Worm (Caenorhabditis elegans) whole organism, L4/young adult: ENCODE measurements around the gene gcy-18.

ENCODE experiments used
- W03F9.2 ChIP-seq: fragments of 150-350 bp; optimal IDR thresholded peaks from 2 replicates; lab custom pipeline; 2014; ENCODE audit warnings: missing biosample characterization, missing genetic modification characterization
- dao-5 ChIP-seq: sonication (generic microtip); optimal IDR thresholded peaks from 2 replicates; lab custom pipeline; 2016; ENCODE audit warnings: missing genotype, missing genetic modification characterization, moderate library complexity, missing compliant biosample characterization
- him-1 ChIP-seq: sonication (generic microtip); optimal IDR thresholded peaks from 2 replicates; lab custom pipeline; 2016; ENCODE audit warnings: missing genotype, missing genetic modification reagents, missing genetic modification characterization, missing compliant biosample characterization

gcy-18 gene

DNA sequence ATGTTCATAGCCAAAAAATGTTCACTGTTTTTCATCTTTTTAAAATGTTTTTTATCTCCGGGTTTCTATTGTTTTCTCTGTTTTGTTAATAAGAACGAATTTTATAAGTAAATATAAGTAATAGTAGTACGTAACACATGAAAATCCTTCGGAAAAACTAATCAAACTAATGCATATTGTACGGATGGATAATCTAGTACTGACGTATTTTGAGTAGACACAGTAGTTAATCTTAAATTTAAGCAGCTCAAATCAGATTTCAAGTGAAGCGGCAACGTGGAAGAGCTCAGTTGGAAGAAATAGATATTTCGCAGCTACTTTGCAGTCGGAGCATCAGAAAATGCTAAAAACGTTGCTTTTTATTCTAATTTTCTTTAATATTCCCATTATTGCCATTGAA lies at the start of gene gcy-18:
TSS of gene gcy-18 (plus strand) at position 301 of the 400 bp plus-strand sequence.
- TF ChIP-seq W03F9.2 (no peak), dao-5 (tag; lab: Kevin White, UChicago) (no peak), him-1 (tag; lab: Kevin White, UChicago) (no peak)

DNA sequence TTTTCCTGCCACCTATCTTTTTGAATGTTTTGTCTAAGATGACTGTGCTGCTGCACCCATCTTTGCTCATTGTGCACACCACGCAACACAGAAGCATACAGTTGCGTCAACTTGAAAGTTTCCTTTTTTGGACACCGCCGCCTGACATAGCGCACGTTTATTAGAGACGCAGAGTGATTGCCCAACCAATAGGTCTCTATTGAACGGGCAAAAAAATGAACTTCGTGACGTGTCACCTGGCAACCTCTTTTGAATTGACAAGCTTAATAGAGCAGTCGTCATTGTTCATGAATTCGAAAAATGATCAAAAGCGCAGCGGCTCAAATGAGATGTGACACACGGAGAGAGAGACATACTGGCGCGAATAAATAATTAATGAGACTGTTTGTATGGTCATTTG lies 48.3 kb upstream of the gcy-18 start:
- TF ChIP-seq him-1 (tag; lab: Kevin White, UChicago): no peak

DNA sequence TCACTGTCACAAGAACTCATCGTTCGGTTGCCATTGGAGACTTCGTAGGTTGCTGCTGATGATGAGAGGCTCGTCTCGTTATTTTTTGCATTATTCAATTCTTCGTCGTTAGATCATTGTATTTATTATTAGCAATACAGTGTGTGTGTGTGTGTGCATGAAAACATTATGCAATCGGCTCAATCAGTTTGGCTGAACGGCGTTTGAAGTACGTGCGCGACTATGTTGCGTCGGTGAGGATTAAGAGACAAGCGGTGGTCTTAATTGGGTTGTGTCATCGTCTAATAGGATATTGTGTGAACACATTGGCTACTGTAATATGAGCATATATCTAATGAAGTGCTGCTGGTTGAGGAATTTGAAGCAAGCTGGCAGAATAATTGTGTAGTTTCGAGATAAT lies 46.1 kb upstream of the gcy-18 start:
- TF ChIP-seq W03F9.2 (no peak), dao-5 (tag; lab: Kevin White, UChicago) (no peak), him-1 (tag; lab: Kevin White, UChicago) (no peak)

DNA sequence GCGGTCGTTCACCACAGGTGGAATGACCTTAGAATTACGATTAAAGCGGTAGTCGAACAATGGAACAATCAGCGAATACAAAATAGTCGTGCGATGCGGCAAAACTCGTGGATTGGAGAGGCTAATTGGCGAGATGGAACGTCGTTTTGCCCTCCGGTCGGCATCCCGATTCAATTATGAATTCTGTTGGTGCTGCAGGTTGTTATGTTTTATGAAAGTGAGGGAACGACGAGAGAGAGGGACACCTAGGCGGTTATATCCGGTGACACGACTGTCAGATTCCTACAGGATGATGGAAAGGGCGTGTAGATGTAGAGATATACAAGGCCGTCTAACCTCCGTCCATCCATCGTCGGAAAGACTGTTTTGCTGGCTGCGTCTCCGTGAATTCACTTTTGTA lies 43.3 kb upstream of the gcy-18 start:
- TF ChIP-seq W03F9.2 (no peak), dao-5 (tag; lab: Kevin White, UChicago) (no peak), him-1 (tag; lab: Kevin White, UChicago) (no peak)

DNA sequence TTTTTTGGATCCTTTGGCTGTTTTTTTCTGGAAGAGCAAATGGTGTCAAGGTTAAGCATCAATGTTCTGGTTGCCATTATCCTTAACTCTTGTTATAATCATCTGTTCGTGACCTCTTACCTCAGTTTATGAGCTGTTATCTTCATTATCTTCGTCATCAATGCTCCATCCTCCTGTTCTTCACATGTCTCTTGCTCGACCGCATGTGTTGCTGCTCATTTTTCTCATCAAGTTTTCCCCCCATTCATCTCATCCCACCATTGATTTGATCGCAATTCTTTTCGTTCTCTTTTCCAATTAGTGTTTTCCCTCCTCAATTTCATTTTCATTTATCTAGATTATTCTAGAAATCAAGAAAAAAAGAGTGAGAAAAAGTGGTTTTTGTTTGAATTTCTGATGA lies 42.4 kb upstream of the gcy-18 start:
- TF ChIP-seq him-1 (tag; lab: Kevin White, UChicago) (no peak), W03F9.2 (no peak), dao-5 (tag; lab: Kevin White, UChicago) (no peak)

DNA sequence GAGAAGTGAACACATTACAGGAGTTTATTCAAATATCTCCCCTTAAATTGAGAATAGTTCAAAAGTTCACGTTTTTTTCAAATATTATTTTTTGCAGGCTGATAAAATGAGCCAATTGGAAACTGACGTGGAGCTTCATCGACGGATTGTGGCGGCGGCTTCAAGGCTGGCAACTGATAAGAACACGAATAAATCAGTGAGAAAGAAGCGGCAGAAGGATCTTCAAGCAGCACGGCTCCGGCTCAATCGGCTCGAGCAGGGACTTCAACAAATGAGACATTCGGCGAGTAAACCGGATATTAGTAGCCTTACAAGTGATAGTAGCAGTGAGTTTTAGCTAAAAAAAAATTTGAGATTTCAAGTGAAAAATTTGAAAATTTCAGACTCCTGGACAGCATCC lies 34.6 kb upstream of the gcy-18 start, which contains the start of gene M02B1.4:
TSS of gene M02B1.4 (minus strand) at position 9 of the 400 bp plus-strand sequence.
- TF ChIP-seq W03F9.2 (no peak), him-1 (tag; lab: Kevin White, UChicago) (no peak), dao-5 (tag; lab: Kevin White, UChicago) (no peak)

DNA sequence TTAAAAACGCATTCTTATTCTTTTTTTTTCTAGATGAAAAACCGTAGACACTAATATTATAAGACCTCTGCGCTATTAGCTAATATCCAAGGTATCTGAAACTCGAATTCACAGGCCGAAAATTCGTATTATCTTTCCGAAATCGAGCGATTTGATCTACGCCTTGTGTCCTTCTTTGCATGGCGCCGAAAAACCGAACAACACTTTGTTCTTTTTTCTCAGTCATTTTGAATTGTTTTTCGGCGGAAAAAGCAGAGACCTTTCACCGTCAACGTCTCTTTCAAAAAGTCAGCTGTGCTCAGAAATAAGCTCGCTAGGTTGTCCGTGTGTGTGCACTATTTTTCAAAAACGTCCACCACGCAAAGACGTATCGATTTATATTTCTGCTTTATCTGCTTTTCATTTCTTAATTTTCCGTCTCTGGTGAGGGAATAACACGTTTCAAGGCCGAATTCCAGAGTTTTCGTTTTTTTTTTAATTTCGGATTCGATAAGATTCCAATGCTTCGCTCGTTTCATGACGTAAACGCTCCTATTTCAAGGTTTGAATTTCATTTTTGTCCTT lies 29.0 kb upstream of the gcy-18 start:
- TF ChIP-seq dao-5 (tag; lab: Kevin White, UChicago): no peak
- TF ChIP-seq W03F9.2: no peak
- TF ChIP-seq him-1 (tag; lab: Kevin White, UChicago): no peak

DNA sequence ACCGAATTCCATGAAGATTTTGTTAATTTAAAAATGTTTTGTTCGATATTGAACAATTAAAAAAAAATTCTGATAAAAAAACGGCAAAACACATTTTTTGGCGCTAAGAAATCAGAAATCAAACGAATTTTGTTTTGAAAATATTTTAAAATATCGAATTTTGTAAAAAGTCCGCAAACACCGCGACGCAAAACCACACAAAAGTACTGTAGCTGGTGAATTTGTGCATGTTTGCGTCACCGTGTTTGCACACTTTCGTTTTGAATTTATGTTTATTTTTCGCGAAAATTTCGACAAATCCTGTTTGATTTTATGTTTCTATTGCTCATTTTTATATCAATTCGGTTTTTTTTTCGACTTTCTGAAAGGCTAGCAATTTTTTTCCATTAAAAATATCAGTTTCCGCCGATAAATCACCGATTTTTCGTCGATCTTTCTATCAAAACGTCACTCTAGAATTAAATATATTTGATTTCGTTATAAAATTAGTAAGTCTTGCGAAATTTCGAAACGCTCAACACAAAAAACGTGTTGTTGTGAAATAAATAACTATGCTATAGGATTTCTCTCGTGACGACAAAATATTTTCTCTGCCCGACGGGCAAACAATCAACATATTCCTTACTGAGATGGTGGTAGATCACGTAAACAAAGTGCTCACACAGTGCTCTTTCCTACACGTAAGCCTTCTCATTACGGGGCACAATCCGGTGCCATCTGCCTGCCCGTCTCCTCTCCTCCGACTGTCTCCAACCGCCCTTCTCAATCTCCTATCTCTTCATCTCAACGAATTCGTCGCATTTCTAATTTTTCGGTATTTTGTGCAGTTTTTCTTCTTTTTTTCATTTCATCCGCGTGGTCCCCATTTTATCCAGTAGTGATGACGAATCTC lies 28.0 kb upstream of the gcy-18 start:
- TF ChIP-seq dao-5 (tag; lab: Kevin White, UChicago): no peak
- no peak for TF ChIP-seq him-1 (tag; lab: Kevin White, UChicago)
- peak; percentile 42 for TF ChIP-seq W03F9.2

DNA sequence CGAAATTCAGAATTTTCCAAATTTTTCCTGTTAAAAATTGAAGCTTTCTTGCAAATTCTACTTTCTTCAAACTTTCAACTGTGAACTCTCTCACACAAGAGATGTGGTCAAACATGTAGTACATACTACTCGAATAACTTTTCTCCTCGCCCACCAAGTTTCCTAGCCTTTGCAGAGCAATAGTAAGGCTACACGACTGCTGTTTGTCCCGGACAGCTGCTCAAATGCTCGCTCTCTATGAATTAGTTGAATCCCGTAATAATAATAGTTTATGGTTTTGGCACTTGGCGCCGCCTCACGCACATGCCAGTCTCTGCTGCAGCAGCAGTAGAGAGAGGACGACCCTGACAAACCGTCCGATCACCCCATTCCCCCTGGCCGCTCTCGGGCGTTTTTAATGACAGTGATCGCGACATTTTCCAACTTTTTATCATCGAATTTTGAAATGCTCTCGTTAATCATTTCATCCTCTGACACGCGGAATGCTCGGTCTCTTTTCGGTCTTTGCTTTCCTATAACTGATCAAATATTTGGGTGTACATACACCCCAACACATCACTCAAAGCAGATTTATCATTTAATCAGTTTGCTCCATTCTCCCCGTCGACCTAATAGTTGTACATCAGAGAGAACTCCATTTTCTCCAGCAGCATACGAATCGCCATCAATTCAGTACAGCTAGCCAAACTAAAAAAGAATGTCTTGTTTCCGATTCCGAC lies 26.0 kb upstream of the gcy-18 start:
- TF ChIP-seq dao-5 (tag; lab: Kevin White, UChicago) (no peak), him-1 (tag; lab: Kevin White, UChicago) (no peak), W03F9.2 (no peak)

DNA sequence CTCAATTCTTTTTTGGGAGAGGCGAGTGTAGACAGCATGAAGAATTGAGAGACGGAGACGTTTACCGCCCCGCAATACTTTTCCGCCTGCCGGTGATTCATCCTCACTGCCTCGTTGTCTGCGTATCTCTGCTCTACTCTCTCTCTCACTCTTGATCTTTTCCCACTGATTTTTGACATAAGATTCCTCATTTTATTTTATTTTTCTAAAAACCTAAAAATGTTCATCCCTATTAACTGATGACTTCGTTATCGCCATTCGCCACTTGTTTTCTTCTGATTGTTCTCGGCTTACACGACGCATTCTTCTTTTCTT lies 25.5 kb upstream of the gcy-18 start:
- TF ChIP-seq him-1 (tag; lab: Kevin White, UChicago) (no peak), W03F9.2 (no peak), dao-5 (tag; lab: Kevin White, UChicago) (no peak)

DNA sequence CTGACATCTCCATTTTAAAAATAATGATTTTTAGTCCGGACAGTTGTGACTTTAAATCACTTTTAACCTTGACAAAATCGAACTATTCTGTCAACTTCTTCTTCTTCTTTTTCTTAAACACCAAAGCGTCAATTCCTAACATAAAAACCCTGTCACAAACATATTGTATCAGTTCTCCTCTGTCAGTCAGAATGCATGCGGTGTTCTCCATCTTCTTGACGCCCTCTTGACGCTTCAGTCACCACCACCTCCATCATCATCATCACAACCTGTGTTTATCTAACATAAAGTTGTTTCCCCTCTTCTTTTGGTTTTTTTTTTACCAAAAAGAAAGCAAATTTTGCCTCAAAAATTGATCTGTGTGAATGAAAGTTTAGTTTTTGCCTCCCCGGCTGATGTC lies 24.5 kb upstream of the gcy-18 start:
- TF ChIP-seq him-1 (tag; lab: Kevin White, UChicago): no peak
- TF ChIP-seq W03F9.2: no peak
- TF ChIP-seq dao-5 (tag; lab: Kevin White, UChicago): no peak

DNA sequence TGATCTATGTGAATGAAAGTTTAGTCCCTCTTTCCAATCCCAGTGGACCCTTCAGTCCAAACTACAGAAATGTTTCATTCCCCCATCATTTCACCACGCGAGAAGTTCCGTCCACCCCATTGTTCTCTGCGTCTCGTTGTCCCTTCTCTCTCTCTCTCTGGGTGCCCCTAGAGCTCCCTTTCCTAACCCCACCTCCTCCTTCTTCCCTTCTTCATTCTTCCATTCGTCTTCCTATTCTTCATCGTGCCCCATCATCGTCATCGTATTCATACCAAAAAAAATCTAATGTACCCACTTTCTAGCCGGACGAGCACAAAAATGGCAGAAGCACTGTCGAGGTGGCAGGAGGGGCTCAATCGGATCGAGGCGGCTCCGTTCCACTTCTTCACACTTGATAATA lies 23.7 kb upstream of the gcy-18 start, which contains the start of gene M02B1.3:
TSS of gene M02B1.3 (plus strand) at position 301 of the 400 bp plus-strand sequence.
- TF ChIP-seq him-1 (tag; lab: Kevin White, UChicago) (no peak), W03F9.2 (no peak), dao-5 (tag; lab: Kevin White, UChicago) (no peak)

DNA sequence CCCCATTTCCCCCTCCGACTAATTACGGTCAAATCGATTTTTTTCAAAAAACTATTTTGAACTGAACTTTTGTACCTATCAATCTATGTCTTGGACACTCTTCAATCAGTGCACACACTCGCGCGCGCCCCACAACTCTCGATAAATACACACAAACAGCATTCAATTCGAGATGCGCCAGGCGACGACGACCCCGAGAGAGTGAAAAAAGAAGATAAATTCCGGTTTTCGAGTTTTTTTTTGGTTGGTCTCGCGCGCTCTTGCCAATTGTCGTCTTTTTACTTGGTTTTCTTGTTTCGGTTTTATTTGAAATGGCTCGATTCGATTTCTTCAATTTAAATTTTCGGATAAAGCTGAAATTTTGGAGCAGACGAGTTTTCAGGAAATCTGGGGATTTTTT lies 19.5 kb upstream of the gcy-18 start:
- TF ChIP-seq dao-5 (tag; lab: Kevin White, UChicago) (no peak), W03F9.2 (no peak), him-1 (tag; lab: Kevin White, UChicago) (no peak)

DNA sequence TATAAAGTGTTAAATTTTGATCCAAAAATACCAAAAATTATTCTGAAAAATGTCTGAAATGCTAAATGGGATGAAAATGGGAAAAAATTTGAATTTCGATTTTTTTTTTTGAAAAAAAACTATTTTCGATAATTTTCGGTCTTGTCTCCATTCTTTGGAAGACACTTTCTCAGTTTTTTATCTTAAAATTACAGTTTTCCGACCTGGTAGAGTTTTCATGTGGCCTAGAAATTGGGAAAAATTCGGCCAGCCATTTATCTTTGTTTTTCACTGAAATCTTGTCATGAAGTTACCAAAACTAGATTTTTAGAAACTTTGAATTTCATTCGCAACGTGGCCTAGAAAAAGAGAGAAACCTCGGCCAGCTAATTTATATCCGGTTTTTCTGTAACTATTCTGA lies 19.0 kb upstream of the gcy-18 start:
- TF ChIP-seq dao-5 (tag; lab: Kevin White, UChicago) (no peak), him-1 (tag; lab: Kevin White, UChicago) (no peak), W03F9.2 (no peak)
